Worm (Caenorhabditis elegans) whole organism, late embryonic: ENCODE results near the gene F45E12.6.

Experiments
- C38D4.7 ChIP-seq: fragments of 200-800 bp; sonication (Bioruptor generic); optimal IDR thresholded peaks from 2 replicates; lab custom pipeline; 2018; ENCODE audit warnings: mild to moderate bottlenecking, missing genetic modification characterization, moderate library complexity, missing compliant biosample characterization
- F13H6.1 ChIP-seq: sonication (generic microtip); optimal IDR thresholded peaks from 2 replicates; lab custom pipeline; 2016; ENCODE audit warnings: missing genetic modification characterization, missing compliant biosample characterization
- K02D7.2 ChIP-seq: sonication (generic microtip); optimal IDR thresholded peaks from 2 replicates; lab custom pipeline; 2017; ENCODE audit warnings: mild to moderate bottlenecking, missing genetic modification characterization, missing compliant biosample characterization
- ceh-14 ChIP-seq: sonication (generic microtip); optimal IDR thresholded peaks from 2 replicates; lab custom pipeline; 2016; ENCODE audit warnings: missing genotype, missing genetic modification characterization, missing compliant biosample characterization
- ceh-18 ChIP-seq: sonication (generic microtip); optimal IDR thresholded peaks from 2 replicates; lab custom pipeline; 2016; ENCODE audit warnings: missing genetic modification characterization, missing compliant biosample characterization
- ceh-2 ChIP-seq: sonication (generic microtip); optimal IDR thresholded peaks from 2 replicates; lab custom pipeline; 2016; ENCODE audit warnings: missing genotype, missing genetic modification characterization, missing compliant biosample characterization
- ceh-24 ChIP-seq: sonication (generic microtip); optimal IDR thresholded peaks from 2 replicates; lab custom pipeline; 2016; ENCODE audit warnings: mild to moderate bottlenecking, missing genetic modification characterization, missing compliant biosample characterization
- ceh-30 ChIP-seq: fragments of 150-350 bp; optimal IDR thresholded peaks from 2 replicates; lab custom pipeline; 2014; ENCODE audit warnings: missing biosample characterization, missing genetic modification characterization
- ceh-31 ChIP-seq: sonication (generic microtip); optimal IDR thresholded peaks from 2 replicates; lab custom pipeline; 2016; ENCODE audit warnings: missing genetic modification characterization, missing compliant biosample characterization
- ceh-34 ChIP-seq: sonication (generic microtip); optimal IDR thresholded peaks from 2 replicates; lab custom pipeline; 2016; ENCODE audit warnings: mild to moderate bottlenecking, missing genetic modification characterization, missing compliant biosample characterization
- ceh-6 ChIP-seq: fragments of 200-800 bp; sonication (Bioruptor generic); optimal IDR thresholded peaks from 2 replicates; lab custom pipeline; 2018; ENCODE audit warnings: mild to moderate bottlenecking, missing genetic modification characterization, missing compliant biosample characterization
- ceh-9 ChIP-seq: sonication (generic microtip); optimal IDR thresholded peaks from 2 replicates; lab custom pipeline; 2016; ENCODE audit warnings: mild to moderate bottlenecking, missing genetic modification characterization, inconsistent platforms, missing compliant biosample characterization
- che-1 ChIP-seq: sonication (generic microtip); optimal IDR thresholded peaks from 2 replicates; lab custom pipeline; 2016; ENCODE audit warnings: mild to moderate bottlenecking, missing genetic modification characterization, missing compliant biosample characterization
- dmd-4 ChIP-seq: sonication (generic microtip); optimal IDR thresholded peaks from 2 replicates; lab custom pipeline; 2016; ENCODE audit warnings: borderline replicate concordance, missing genetic modification characterization, missing compliant biosample characterization
- dve-1 ChIP-seq: sonication (generic microtip); optimal IDR thresholded peaks from 2 replicates; lab custom pipeline; 2017; ENCODE audit warnings: antibody characterized with exemption, mild to moderate bottlenecking, missing genetic modification characterization, missing compliant biosample characterization
- elt-2 ChIP-seq: sonication (generic microtip); optimal IDR thresholded peaks from 2 replicates; lab custom pipeline; 2016; ENCODE audit warnings: missing genetic modification reagents, missing genetic modification characterization, missing compliant biosample characterization
- elt-4 ChIP-seq: sonication (generic microtip); optimal IDR thresholded peaks from 2 replicates; lab custom pipeline; 2016; ENCODE audit warnings: missing genetic modification characterization, missing compliant biosample characterization
- fax-1 ChIP-seq: sonication (generic microtip); optimal IDR thresholded peaks from 2 replicates; lab custom pipeline; 2016; ENCODE audit warnings: missing genotype, missing genetic modification characterization, missing compliant biosample characterization
- hlh-13 ChIP-seq: fragments of 200-800 bp; sonication (Bioruptor generic); optimal IDR thresholded peaks from 2 replicates; lab custom pipeline; 2018; ENCODE audit warnings: mild to moderate bottlenecking, missing genetic modification characterization, missing compliant biosample characterization
- hlh-15 ChIP-seq: sonication (generic microtip); optimal IDR thresholded peaks from 2 replicates; lab custom pipeline; 2016; ENCODE audit warnings: missing genetic modification characterization, missing compliant biosample characterization
- hlh-6 ChIP-seq: sonication (generic microtip); optimal IDR thresholded peaks from 2 replicates; lab custom pipeline; 2016; ENCODE audit warnings: missing genotype, missing genetic modification characterization, missing compliant biosample characterization
- hlh-8 ChIP-seq: sonication (generic microtip); optimal IDR thresholded peaks from 2 replicates; lab custom pipeline; 2016; ENCODE audit warnings: missing genotype, missing genetic modification characterization, missing compliant biosample characterization
- lin-11 ChIP-seq: fragments of 200-800 bp; sonication (Bioruptor generic); optimal IDR thresholded peaks from 2 replicates; lab custom pipeline; 2018; ENCODE audit warnings: mild to moderate bottlenecking, missing genetic modification characterization, missing compliant biosample characterization
- nfya-1 ChIP-seq: sonication (generic microtip); optimal IDR thresholded peaks from 2 replicates; lab custom pipeline; 2017; ENCODE audit warnings: missing genetic modification characterization, mild to moderate bottlenecking, missing compliant biosample characterization, antibody characterized with exemption, moderate library complexity
- odd-2 ChIP-seq: sonication (generic microtip); optimal IDR thresholded peaks from 2 replicates; lab custom pipeline; 2017; ENCODE audit warnings: antibody characterized with exemption, mild to moderate bottlenecking, missing genetic modification characterization, missing compliant biosample characterization
- pag-3 ChIP-seq: sonication (generic microtip); optimal IDR thresholded peaks from 2 replicates; lab custom pipeline; 2016; ENCODE audit warnings: missing compliant biosample characterization, missing genetic modification characterization, borderline replicate concordance
- pax-1 ChIP-seq: fragments of 150-350 bp; optimal IDR thresholded peaks from 2 replicates; lab custom pipeline; 2014; ENCODE audit warnings: missing biosample characterization, missing genetic modification characterization
- pha-4 ChIP-seq: fragments of 150-350 bp; optimal IDR thresholded peaks from 2 replicates; lab custom pipeline; 2018; ENCODE audit warnings: missing biosample characterization, missing genetic modification reagents, missing genetic modification characterization
- ref-2 ChIP-seq: sonication (generic microtip); optimal IDR thresholded peaks from 2 replicates; lab custom pipeline; 2016; ENCODE audit warnings: missing genetic modification characterization, missing compliant biosample characterization
- rnt-1 ChIP-seq: sonication (generic microtip); optimal IDR thresholded peaks from 2 replicates; lab custom pipeline; 2016; ENCODE audit warnings: missing genetic modification characterization, missing compliant biosample characterization
- sdc-2 ChIP-seq: sonication (generic microtip); optimal IDR thresholded peaks from 2 replicates; lab custom pipeline; 2016; ENCODE audit warnings: missing genotype, missing genetic modification characterization, missing compliant biosample characterization
- syd-9 ChIP-seq: sonication (generic microtip); optimal IDR thresholded peaks from 2 replicates; lab custom pipeline; 2016; ENCODE audit warnings: mild to moderate bottlenecking, missing genetic modification characterization, moderate library complexity, missing compliant biosample characterization
- tbx-2 ChIP-seq: sonication (generic microtip); optimal IDR thresholded peaks from 2 replicates; lab custom pipeline; 2016; ENCODE audit warnings: missing genetic modification characterization, missing compliant biosample characterization
- ttx-3 ChIP-seq: sonication (generic microtip); optimal IDR thresholded peaks from 2 replicates; lab custom pipeline; 2016; ENCODE audit warnings: missing genetic modification reagents, missing genetic modification characterization, missing compliant biosample characterization
- unc-42 ChIP-seq: sonication (generic microtip); optimal IDR thresholded peaks from 2 replicates; lab custom pipeline; 2016; ENCODE audit warnings: missing genotype, missing genetic modification characterization, missing compliant biosample characterization
- unc-86 ChIP-seq: sonication (generic microtip); optimal IDR thresholded peaks from 2 replicates; lab custom pipeline; 2016; ENCODE audit warnings: missing genetic modification characterization, missing compliant biosample characterization
- zip-5 ChIP-seq: sonication (generic microtip); optimal IDR thresholded peaks from 2 replicates; lab custom pipeline; 2016; ENCODE audit warnings: missing genetic modification characterization, missing compliant biosample characterization
- ztf-16 ChIP-seq: sonication (generic microtip); optimal IDR thresholded peaks from 2 replicates; lab custom pipeline; 2017; ENCODE audit warnings: missing genetic modification characterization, missing compliant biosample characterization

The F45E12.6 gene

DNA sequence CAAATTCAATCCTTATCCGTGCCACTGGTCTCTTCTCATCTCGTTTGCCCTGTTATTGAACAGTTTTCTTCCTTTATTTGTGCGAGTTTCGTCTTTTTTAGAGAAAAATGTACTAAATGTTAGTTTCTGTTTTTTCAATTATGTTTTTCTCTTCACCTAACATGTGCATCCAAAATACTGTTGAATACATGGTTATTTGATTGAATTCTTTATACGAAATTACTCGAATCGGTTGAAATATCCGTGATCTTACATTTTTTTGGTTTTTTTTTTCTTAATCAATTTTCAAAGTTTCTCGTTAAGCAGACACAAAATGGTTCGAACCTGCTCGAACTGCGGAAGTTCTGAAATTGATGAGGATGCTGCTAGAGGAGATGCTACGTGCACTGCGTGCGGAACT is 8.4 kb downstream of the F45E12.6 start, which contains the start of gene brf-1:
TSS of gene brf-1 (plus strand) at position 301 of the 400 bp plus-strand sequence.
- TF ChIP-seq dve-1 (no peak), ceh-14 (tag; lab: Kevin White, UChicago) (no peak), tbx-2 (tag; lab: Kevin White, UChicago) (no peak), ceh-30 (tag; lab: Kevin White, UChicago) (no peak), che-1 (tag; lab: Kevin White, UChicago) (no peak), F13H6.1 (no peak), pha-4 (tag; lab: Kevin White, UChicago) (no peak), hlh-13 (no peak), ceh-31 (tag; lab: Kevin White, UChicago) (no peak), hlh-6 (tag; lab: Kevin White, UChicago) (no peak), ceh-9 (no peak), syd-9 (tag; lab: Kevin White, UChicago) (no peak), rnt-1 (tag; lab: Kevin White, UChicago) (no peak), elt-2 (tag; lab: Kevin White, UChicago) (no peak), fax-1 (tag; lab: Kevin White, UChicago) (no peak), sdc-2 (tag; lab: Kevin White, UChicago) (no peak), dmd-4 (no peak)

DNA sequence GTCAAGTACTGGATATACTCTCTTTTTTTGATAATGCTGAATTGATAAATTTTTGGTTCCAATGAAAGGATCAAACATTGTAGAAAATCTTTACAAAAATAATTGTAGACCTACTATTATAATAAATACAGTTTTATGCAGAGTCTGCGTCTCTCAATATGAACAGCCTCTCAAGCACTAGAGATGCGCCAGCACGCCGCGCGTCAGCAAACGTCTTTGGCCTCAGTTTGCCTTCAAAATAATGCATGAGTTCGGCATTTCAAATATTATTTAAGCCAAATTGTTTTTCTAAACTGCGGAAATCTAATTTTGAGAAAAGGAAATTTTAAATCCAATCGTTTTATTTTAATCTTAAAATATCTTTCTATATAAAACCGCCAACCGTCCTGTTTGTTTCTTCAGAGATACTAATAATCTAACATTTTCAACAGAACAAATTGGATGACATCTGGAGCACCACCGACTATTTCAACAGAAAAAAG is 12.3 kb downstream of the F45E12.6 start, which contains the start of gene cul-4:
TSS of gene cul-4 (plus strand) at position 432 of the 482 bp plus-strand sequence.
- peak; percentile 8 for TF ChIP-seq ceh-2 (tag; lab: Kevin White, UChicago)
- TF ChIP-seq pax-1 (tag; lab: Kevin White, UChicago) = no peak
- peak; percentile 10 for TF ChIP-seq ceh-31 (tag; lab: Kevin White, UChicago)
- TF ChIP-seq ceh-14 (tag; lab: Kevin White, UChicago) = peak; percentile 14
- no peak for TF ChIP-seq K02D7.2 (tag; lab: Kevin White, UChicago)
- peak; percentile 12 for TF ChIP-seq tbx-2 (tag; lab: Kevin White, UChicago)
- peak; percentile 40 for TF ChIP-seq nfya-1
- no peak for TF ChIP-seq hlh-15 (tag; lab: Kevin White, UChicago)
- TF ChIP-seq unc-86 (tag; lab: Kevin White, UChicago) = no peak
- no peak for TF ChIP-seq unc-42
- no peak for TF ChIP-seq C38D4.7
- TF ChIP-seq ref-2 (tag; lab: Kevin White, UChicago) = no peak

DNA sequence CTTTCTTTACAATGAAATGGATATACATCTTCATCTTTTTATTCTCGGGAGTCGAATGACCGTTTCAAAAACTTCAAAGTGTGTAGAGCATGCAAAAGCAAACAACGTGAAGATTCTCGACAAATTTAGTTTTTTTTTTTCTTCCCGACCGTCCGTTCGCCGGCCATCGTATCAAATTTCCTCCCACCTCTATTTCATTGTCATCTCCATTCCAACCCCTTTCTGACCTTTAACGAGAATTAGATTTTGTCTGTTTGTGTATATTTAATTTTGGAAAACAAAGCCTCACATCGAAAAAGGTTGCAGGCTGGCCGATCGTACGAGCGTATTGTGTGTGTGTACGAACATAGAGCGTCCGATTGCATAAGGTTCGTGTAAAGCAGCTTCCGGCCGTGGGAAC is 14.9 kb downstream of the F45E12.6 start, which contains the start of gene C30G12.1:
TSS of gene C30G12.1 (plus strand) at position 301 of the 400 bp plus-strand sequence.
- TF ChIP-seq ztf-16 (no peak), tbx-2 (tag; lab: Kevin White, UChicago) (no peak), ceh-34 (tag; lab: Kevin White, UChicago) (peak; percentile 68), sdc-2 (tag; lab: Kevin White, UChicago) (no peak), elt-4 (tag; lab: Kevin White, UChicago) (no peak), ceh-6 (GFP tag; lab: Kevin White, UChicago) (no peak)
- TF ChIP-seq, all 69 proteins: peak for 1

DNA sequence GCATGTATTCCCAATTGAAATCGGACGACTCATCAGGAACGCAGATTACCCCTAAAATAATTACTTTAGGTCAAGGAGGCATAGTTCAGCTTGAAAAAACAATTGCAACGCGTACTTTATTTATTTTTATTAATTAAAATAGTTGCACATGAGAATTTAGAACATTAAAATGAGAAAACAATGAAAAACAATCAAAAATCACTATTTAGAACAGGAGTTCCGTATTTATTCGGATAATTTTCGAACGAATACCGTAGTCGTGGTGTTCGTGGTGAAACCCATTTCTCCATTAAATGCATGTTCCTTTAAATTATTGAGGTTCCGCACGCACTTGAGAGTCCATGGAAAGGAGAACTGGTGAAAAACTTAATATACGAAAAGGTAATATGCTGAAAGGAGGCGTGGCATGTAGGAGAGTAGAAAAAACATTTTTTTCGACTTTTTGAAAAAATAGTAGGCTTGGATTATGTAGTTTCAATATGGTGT is 15.7 kb downstream of the F45E12.6 start, which contains the start of gene puf-8:
TSS of gene puf-8 (minus strand) at position 51 of the 486 bp plus-strand sequence.
- TF ChIP-seq ceh-18 (tag; lab: Kevin White, UChicago) (no peak), ceh-6 (GFP tag; lab: Kevin White, UChicago) (no peak), odd-2 (tag; lab: Kevin White, UChicago) (no peak), ceh-24 (tag; lab: Kevin White, UChicago) (no peak), K02D7.2 (tag; lab: Kevin White, UChicago) (no peak), hlh-8 (tag; lab: Kevin White, UChicago) (no peak), syd-9 (tag; lab: Kevin White, UChicago) (no peak), ceh-9 (no peak), ttx-3 (tag; lab: Kevin White, UChicago) (no peak), C38D4.7 (no peak), nfya-1 (no peak), pha-4 (tag; lab: Kevin White, UChicago) (no peak), lin-11 (tag; lab: Kevin White, UChicago) (no peak), unc-42 (no peak), pag-3 (tag; lab: Kevin White, UChicago) (no peak), zip-5 (tag; lab: Kevin White, UChicago) (no peak)
